Fruit fly (Drosophila melanogaster) S2 (cell line): Measurements from ENCODE around the gene eIF2Balpha.
"Not testable (repeated sequence)": the region's sequence is repeated elsewhere in the genome, so short reads cannot be mapped to it uniquely, and the experiment has no call there.

Source experiments
- CG8478 ChIP-seq: fragments of >200 bp; optimal IDR thresholded peaks from 2 replicates; lab custom pipeline; 2018
- CTCF ChIP-seq, 2 experiments: fragments of >200 bp; optimal IDR thresholded peaks; 2 replicates each; lab custom pipeline; 2018

Gene eIF2Balpha

dm6 chr3R:29935756-29936155, at the start of gene eIF2Balpha, which contains the start of gene Vps13B:
Gene eIF2Balpha, minus strand, starts transcription at chr3R:29935888.
Gene Vps13B, plus strand, starts transcription at chr3R:29935978.
- TF ChIP-seq CTCF (optimal IDR thresholded peaks at IDR 0.05; lab: Kevin White, UChicago): no peak
- no peak for TF ChIP-seq CG8478 (lab: Kevin White, UChicago)

- TF ChIP-seq CTCF (optimal IDR thresholded peaks at IDR 0.05; lab: Kevin White, UChicago): no peak
- TF ChIP-seq CG8478 (lab: Kevin White, UChicago): no peak
Measured at dm6 chr3R:29985219-29985618, 49.5 kb upstream of the eIF2Balpha start.

- TF ChIP-seq CG8478 (lab: Kevin White, UChicago): no peak
- no peak for TF ChIP-seq CTCF (optimal IDR thresholded peaks at IDR 0.05; lab: Kevin White, UChicago)
Measured at dm6 chr3R:29983886-29984285, 48.2 kb upstream of the eIF2Balpha start.

- TF ChIP-seq CTCF (optimal IDR thresholded peaks at IDR 0.05; lab: Kevin White, UChicago) (no peak), CG8478 (lab: Kevin White, UChicago) (no peak)
Measured at dm6 chr3R:29983073-29983544, 47.4 kb upstream of the eIF2Balpha start, which contains the start of gene CG7896. Gene CG7896, plus strand, starts transcription at chr3R:29983426.

dm6 chr3R:29982027-29982426, 46.3 kb upstream of the eIF2Balpha start:
- TF ChIP-seq CG8478 (lab: Kevin White, UChicago): no peak
- no peak for TF ChIP-seq CTCF (optimal IDR thresholded peaks at IDR 0.05; lab: Kevin White, UChicago)

- no peak for TF ChIP-seq CG8478 (lab: Kevin White, UChicago)
- no peak for TF ChIP-seq CTCF (optimal IDR thresholded peaks at IDR 0.05; lab: Kevin White, UChicago)
Measured at dm6 chr3R:29981479-29981878, 45.8 kb upstream of the eIF2Balpha start.

- TF ChIP-seq CG8478 (lab: Kevin White, UChicago) (no peak), CTCF (optimal IDR thresholded peaks at IDR 0.05; lab: Kevin White, UChicago) (no peak)
Measured at dm6 chr3R:29978595-29978994, 42.9 kb upstream of the eIF2Balpha start.

dm6 chr3R:29969347-29969746, 33.7 kb upstream of the eIF2Balpha start, which contains the start of gene TkR99D:
Gene TkR99D, minus strand, starts transcription at chr3R:29969447.
- TF ChIP-seq CTCF (optimal IDR thresholded peaks at IDR 0.05; lab: Kevin White, UChicago) (no peak), CG8478 (lab: Kevin White, UChicago) (no peak)

- no peak for TF ChIP-seq CTCF (optimal IDR thresholded peaks at IDR 0.05; lab: Kevin White, UChicago)
Measured at dm6 chr3R:29963102-29963501, 27.4 kb upstream of the eIF2Balpha start.

- TF ChIP-seq CG8478 (lab: Kevin White, UChicago): no peak
- TF ChIP-seq CTCF (optimal IDR thresholded peaks at IDR 0.05; lab: Kevin White, UChicago): no peak
Measured at dm6 chr3R:29959329-29959728, 23.6 kb upstream of the eIF2Balpha start.

dm6 chr3R:29933007-29933464, 2.7 kb downstream of the eIF2Balpha start, which contains the start of the genes Cog7, CG42557 and CG42558:
Gene Cog7, minus strand, starts transcription at chr3R:29933057.
Gene CG42557, plus strand, starts transcription at chr3R:29933287.
Gene CG42558, plus strand, starts transcription at chr3R:29933287.
- TF ChIP-seq CTCF (optimal IDR thresholded peaks at IDR 0.05; lab: Kevin White, UChicago) (no peak), CG8478 (lab: Kevin White, UChicago) (no peak)

- no peak for TF ChIP-seq CTCF (optimal IDR thresholded peaks at IDR 0.05; lab: Kevin White, UChicago)
- TF ChIP-seq CG8478 (lab: Kevin White, UChicago): no peak
Measured at dm6 chr3R:29930286-29930685, 5.4 kb downstream of the eIF2Balpha start, which contains the start of gene alpha-Man-Ic. Gene alpha-Man-Ic, minus strand, starts transcription at chr3R:29930386.

- TF ChIP-seq CTCF (optimal IDR thresholded peaks at IDR 0.05; lab: Kevin White, UChicago) (no peak), CG8478 (lab: Kevin White, UChicago) (no peak)
Measured at dm6 chr3R:29926955-29927354, 8.7 kb downstream of the eIF2Balpha start, which contains the start of gene CG15522. Gene CG15522, plus strand, starts transcription at chr3R:29927255.

- TF ChIP-seq CG8478 (lab: Kevin White, UChicago) (no peak), CTCF (optimal IDR thresholded peaks at IDR 0.05; lab: Kevin White, UChicago) (no peak)
Measured at dm6 chr3R:29926089-29926488, 9.6 kb downstream of the eIF2Balpha start, which contains the start of gene Jon99Ci. Gene Jon99Ci, minus strand, starts transcription at chr3R:29926189.

dm6 chr3R:29924515-29924914, 11.2 kb downstream of the eIF2Balpha start, which contains the start of gene Jon99Cii:
Gene Jon99Cii, minus strand, starts transcription at chr3R:29924615.
- not testable (repeated sequence) for TF ChIP-seq CTCF (optimal IDR thresholded peaks at IDR 0.05; lab: Kevin White, UChicago); CG8478 (lab: Kevin White, UChicago)

dm6 chr3R:29921916-29922315, 13.8 kb downstream of the eIF2Balpha start, which contains the start of gene Jon99Ciii:
Gene Jon99Ciii, plus strand, starts transcription at chr3R:29922216.
- TF ChIP-seq CTCF (optimal IDR thresholded peaks at IDR 0.05; lab: Kevin White, UChicago); CG8478 (lab: Kevin White, UChicago): not testable (repeated sequence)
